Worm (Caenorhabditis elegans): Measurements from ENCODE around the gene gpa-2.

gpa-2 gene

DNA sequence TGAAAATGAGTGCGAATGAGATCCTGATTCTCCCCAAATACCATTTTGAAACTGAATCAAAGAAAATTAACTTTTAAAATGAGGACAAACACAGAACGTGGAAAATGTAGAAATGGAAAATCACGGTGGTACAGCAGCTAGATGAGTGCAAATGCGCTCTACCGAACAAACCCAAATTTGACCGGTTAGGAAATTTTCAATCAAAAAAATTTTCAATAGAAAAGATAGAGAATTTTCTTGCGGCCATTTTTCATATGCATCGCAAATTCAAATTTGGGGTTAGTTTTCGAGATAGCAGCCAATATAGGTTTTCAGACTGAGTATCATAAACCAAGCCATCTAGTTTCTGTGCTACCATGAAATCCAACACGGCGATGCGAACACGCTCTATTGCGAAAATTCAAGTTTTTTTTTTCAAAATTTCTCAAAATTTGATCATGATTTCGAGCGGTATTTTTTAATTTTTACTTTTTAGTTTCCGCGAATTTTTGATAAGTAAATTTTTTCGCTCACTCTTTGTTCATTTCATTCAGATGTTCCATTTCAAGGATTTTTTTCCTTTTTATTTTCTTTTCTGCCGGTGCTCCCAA is 42.7 kb downstream of the gpa-2 start, which contains the start of gene vha-18 (continued):
- TF ChIP-seq K12H6.12 (tag; optimal IDR thresholded peaks at IDR 0.05) (no peak), ama-1 (optimal IDR thresholded peaks at IDR 0.05) (no peak), ama-1 (GFP tag; optimal IDR thresholded peaks at IDR 0.05) (no peak), sea-2 (GFP tag; IDR thresholded peaks at IDR 0.05) (no peak), hmg-20 (GFP tag; IDR thresholded peaks at IDR 0.05) (no peak), cebp-2 (GFP tag; IDR thresholded peaks at IDR 0.05) (no peak), pbrm-1 (GFP tag; IDR thresholded peaks at IDR 0.05) (peak; percentile 74; the same call in 1 of the 2 replicates), nhr-120 (GFP tag; IDR thresholded peaks at IDR 0.05) (no peak), lin-35 (GFP tag; optimal IDR thresholded peaks at IDR 0.05) (no peak), repo-1 (tag; optimal IDR thresholded peaks at IDR 0.05) (no peak), Y56A3A.18 (GFP tag; IDR thresholded peaks at IDR 0.05) (no peak), ceh-91 (GFP tag; IDR thresholded peaks at IDR 0.05) (peak; percentile 99), bed-1 (GFP tag; IDR thresholded peaks at IDR 0.05) (no peak), F39B2.1 (GFP tag; IDR thresholded peaks at IDR 0.05) (no peak), zim-3 (tag; optimal IDR thresholded peaks at IDR 0.05) (no peak), Y53F4B.3 (GFP tag; IDR thresholded peaks at IDR 0.05) (peak; percentile 39; the same call in 1 of the 2 replicates), F22D6.2 (tag; optimal IDR thresholded peaks at IDR 0.05) (no peak), ccch-3 (GFP tag; optimal IDR thresholded peaks at IDR 0.05) (no peak), F52B5.7 (tag; optimal IDR thresholded peaks at IDR 0.05) (no peak), ztf-22 (GFP tag; optimal IDR thresholded peaks at IDR 0.05) (no peak), zfh-2 (GFP tag; conservative IDR thresholded peaks at IDR 0.05) (no peak), let-526 (GFP tag; IDR thresholded peaks at IDR 0.05) (no peak), pha-4 (tag; optimal IDR thresholded peaks at IDR 0.05) (no peak), nhr-90 (tag; optimal IDR thresholded peaks at IDR 0.05) (no peak), B0336.3 (GFP tag; IDR thresholded peaks at IDR 0.05) (peak; percentile 84), ztf-26 (tag; optimal IDR thresholded peaks at IDR 0.05) (no peak), snpc-1.1 (tag; optimal IDR thresholded peaks at IDR 0.05; ENCODE audit: insufficient read depth) (peak; percentile 55), C17E4.6 (GFP tag; IDR thresholded peaks at IDR 0.05) (peak; percentile 80; the same call in 1 of the 2 replicates), sdz-38 (tag; optimal IDR thresholded peaks at IDR 0.05) (no peak), snpc-4 (GFP tag; optimal IDR thresholded peaks at IDR 0.05) (no peak), snpc-4 (tag; optimal IDR thresholded peaks at IDR 0.05) (peak in 3 of 4 experiments; percentile 27 to 71 (median 55)), aptf-2 (GFP tag; conservative IDR thresholded peaks at IDR 0.05) (0 out of 2 replicates have a peak, but pooled peaks have one; percentile 45), hmg-1.2 (GFP tag; IDR thresholded peaks at IDR 0.05) (peak; percentile 95), dpff-1 (tag; optimal IDR thresholded peaks at IDR 0.05) (no peak), tbx-9 (tag; optimal IDR thresholded peaks at IDR 0.05; ENCODE audit: borderline replicate concordance) (no peak), dpl-1 (GFP tag; optimal IDR thresholded peaks at IDR 0.05) (peak; percentile 72), ztf-28 (GFP tag; IDR thresholded peaks at IDR 0.05) (peak; percentile 85; the same call in 1 of the 2 replicates), F55B11.4 (tag; optimal IDR thresholded peaks at IDR 0.05; ENCODE audit: borderline replicate concordance, insufficient read depth) (no peak), ceh-100 (GFP tag; IDR thresholded peaks at IDR 0.05) (peak; percentile 75), mes-4 (tag; optimal IDR thresholded peaks at IDR 0.05) (no peak), ztf-25 (GFP tag; IDR thresholded peaks at IDR 0.05) (no peak), unc-62 (GFP tag; optimal IDR thresholded peaks at IDR 0.05) (no peak), ZK185.1 (tag; optimal IDR thresholded peaks at IDR 0.05; ENCODE audit: poor library complexity, severe bottlenecking) (no peak), nfya-1 (tag; optimal IDR thresholded peaks at IDR 0.05; ENCODE audit: borderline replicate concordance, insufficient read depth) (no peak), ztf-6 (GFP tag; IDR thresholded peaks at IDR 0.05) (no peak), snpc-1.3 (tag; optimal IDR thresholded peaks at IDR 0.05; ENCODE audit: insufficient read depth) (peak; percentile 73), D2030.7 (GFP tag; IDR thresholded peaks at IDR 0.05) (peak; percentile 97), F57C9.4 (tag; optimal IDR thresholded peaks at IDR 0.05) (no peak)

All from whole organism, young adult.